Fruit fly (Drosophila melanogaster): Measurements from ENCODE around the gene COX7B.

dm6 chr3L:17379311-17379710, 46.0 kb upstream of the COX7B start, which contains the start of gene Cad74A:
- no peak for TF ChIP-seq CG9705 (GFP tag; optimal IDR thresholded peaks at IDR 0.05)
- no peak for TF ChIP-seq br (GFP tag; optimal IDR thresholded peaks at IDR 0.05)
- no peak for TF ChIP-seq usp (GFP tag; optimal IDR thresholded peaks at IDR 0.05)
- TF ChIP-seq Myc (optimal IDR thresholded peaks at IDR 0.05), result peak; percentile 50
- TF ChIP-seq lola (GFP tag; optimal IDR thresholded peaks at IDR 0.05), result no peak
- TF ChIP-seq dmrt93B (GFP tag; optimal IDR thresholded peaks at IDR 0.05), result no peak
